Worm (Caenorhabditis elegans) whole organism, L1 larva: ENCODE results near the gene R09A8.1.

Experiments
- C04F5.9 ChIP-seq: sonication (generic microtip); optimal IDR thresholded peaks from 2 replicates; lab custom pipeline; 2016; ENCODE audit warnings: missing genetic modification characterization, missing compliant biosample characterization
- Y116A8C.19 ChIP-seq: sonication (generic microtip); optimal IDR thresholded peaks from 2 replicates; lab custom pipeline; 2016; ENCODE audit warnings: missing compliant biosample characterization, missing genetic modification characterization, borderline replicate concordance
- aha-1 ChIP-seq: fragments of 150-350 bp; optimal IDR thresholded peaks from 2 replicates; lab custom pipeline; 2014; ENCODE audit warnings: missing biosample characterization, missing genetic modification characterization
- ama-1 ChIP-seq: fragments of 150-350 bp; optimal IDR thresholded peaks from 2 replicates; lab custom pipeline; 2014
- blmp-1 ChIP-seq: fragments of 150-350 bp; optimal IDR thresholded peaks from 2 replicates; lab custom pipeline; 2014; ENCODE audit warnings: missing biosample characterization, missing genetic modification characterization
- ceh-63 ChIP-seq: fragments of 200-800 bp; sonication (Bioruptor generic); optimal IDR thresholded peaks from 2 replicates; lab custom pipeline; 2018; ENCODE audit warnings: mild to moderate bottlenecking, missing genetic modification characterization, missing compliant biosample characterization
- ceh-8 ChIP-seq: fragments of 200-800 bp; sonication (Bioruptor generic); optimal IDR thresholded peaks from 2 replicates; lab custom pipeline; 2018; ENCODE audit warnings: mild to moderate bottlenecking, missing genetic modification characterization, moderate library complexity, missing compliant biosample characterization
- ceh-88 ChIP-seq: fragments of 200-800 bp; sonication (Bioruptor generic); IDR thresholded peaks from 2 replicates; pipeline ENCODE4 v1.3.6; 2022; ENCODE audit warnings: missing genetic modification characterization, missing compliant biosample characterization
- ceh-90 ChIP-seq: sonication (generic microtip); optimal IDR thresholded peaks from 2 replicates; lab custom pipeline; 2016; ENCODE audit warnings: missing genetic modification characterization, missing compliant biosample characterization
- efl-1 ChIP-seq, 4 experiments: fragments of 150-350 bp; optimal IDR thresholded peaks in 3 of 4; peaks in 1 of 4; 1 replicate in 1 of 4; 2 replicates in 3 of 4; lab custom pipeline; 2014; ENCODE audit warnings: missing biosample characterization in 2 of 4, missing genetic modification characterization in 2 of 4, missing genetic modification reagents in 2 of 4
- elt-2 ChIP-seq: sonication (generic microtip); optimal IDR thresholded peaks from 2 replicates; lab custom pipeline; 2016; ENCODE audit warnings: missing genetic modification characterization, mild to moderate bottlenecking, inconsistent platforms, missing compliant biosample characterization, missing genetic modification reagents
- elt-3 ChIP-seq, 6 experiments: fragments of 150-350 bp in 1 of 6; sonication (generic microtip); optimal IDR thresholded peaks; 2 replicates each; lab custom pipeline; 2017 to 2018; ENCODE audit warnings: missing biosample characterization in 6 of 6, missing genetic modification characterization in 6 of 6, inconsistent platforms in 1 of 6
- fkh-10 ChIP-seq: sonication (generic microtip); optimal IDR thresholded peaks from 2 replicates; lab custom pipeline; 2017; ENCODE audit warnings: missing biosample characterization, missing genetic modification reagents, missing genetic modification characterization
- fkh-4 ChIP-seq: sonication (generic microtip); optimal IDR thresholded peaks from 2 replicates; lab custom pipeline; 2016; ENCODE audit warnings: missing compliant biosample characterization, missing genetic modification characterization, borderline replicate concordance
- fkh-8 ChIP-seq: sonication (generic microtip); optimal IDR thresholded peaks from 2 replicates; lab custom pipeline; 2016; ENCODE audit warnings: mild to moderate bottlenecking, missing genetic modification characterization, missing compliant biosample characterization
- hlh-17 ChIP-seq: fragments of 200-800 bp; sonication (Bioruptor generic); optimal IDR thresholded peaks from 2 replicates; lab custom pipeline; 2018; ENCODE audit warnings: missing genetic modification characterization, mild to moderate bottlenecking, missing compliant biosample characterization, moderate library complexity, borderline replicate concordance
- hlh-4 ChIP-seq: sonication (generic microtip); optimal IDR thresholded peaks from 2 replicates; lab custom pipeline; 2016; ENCODE audit warnings: mild to moderate bottlenecking, missing genetic modification characterization, missing compliant biosample characterization
- irx-1 ChIP-seq: sonication (generic microtip); optimal IDR thresholded peaks from 2 replicates; lab custom pipeline; 2016; ENCODE audit warnings: missing genetic modification characterization, missing compliant biosample characterization
- jun-1 ChIP-seq: fragments of 150-350 bp; optimal IDR thresholded peaks from 2 replicates; lab custom pipeline; 2014; ENCODE audit warnings: missing biosample characterization, missing genetic modification reagents, missing genetic modification characterization
- lin-13 ChIP-seq: fragments of 150-350 bp; optimal IDR thresholded peaks from 2 replicates; lab custom pipeline; 2014; ENCODE audit warnings: missing biosample characterization, missing genetic modification reagents, missing genetic modification characterization
- lin-14 ChIP-seq: fragments of 200-800 bp; sonication (Bioruptor generic); optimal IDR thresholded peaks from 2 replicates; lab custom pipeline; 2018; ENCODE audit warnings: mild to moderate bottlenecking, missing genetic modification characterization, moderate library complexity, missing compliant biosample characterization
- lin-35 ChIP-seq, 2 experiments: fragments of 150-350 bp; optimal IDR thresholded peaks; 2 replicates each; lab custom pipeline; 2014; ENCODE audit warnings: missing biosample characterization in 2 of 2, missing genetic modification characterization in 2 of 2, missing genetic modification reagents in 2 of 2
- lin-39 ChIP-seq: fragments of 150-350 bp; optimal IDR thresholded peaks from 2 replicates; lab custom pipeline; 2014; ENCODE audit warnings: missing biosample characterization, missing genetic modification reagents, missing genetic modification characterization
- lsy-2 ChIP-seq, 2 experiments: fragments of 150-350 bp; optimal IDR thresholded peaks; 2 replicates each; lab custom pipeline; 2014; ENCODE audit warnings: missing biosample characterization in 2 of 2, missing genetic modification characterization in 2 of 2
- mdl-1 ChIP-seq, 2 experiments: fragments of 150-350 bp; optimal IDR thresholded peaks; 2 replicates each; lab custom pipeline; 2014 to 2017; ENCODE audit warnings: missing biosample characterization in 2 of 2, missing genetic modification characterization in 2 of 2, inconsistent platforms in 1 of 2
- mep-1 ChIP-seq: fragments of 150-350 bp; optimal IDR thresholded peaks from 2 replicates; lab custom pipeline; 2014; ENCODE audit warnings: missing biosample characterization, missing genetic modification characterization
- nhr-11 ChIP-seq: fragments of 150-350 bp; optimal IDR thresholded peaks from 2 replicates; lab custom pipeline; 2014; ENCODE audit warnings: missing biosample characterization, missing genetic modification characterization
- nhr-19 ChIP-seq: fragments of 200-800 bp; sonication (Bioruptor generic); conservative IDR thresholded peaks from 2 replicates; pipeline ENCODE4 v1.3.6; 2022; ENCODE audit warnings: missing genetic modification characterization, missing compliant biosample characterization
- nhr-20 ChIP-seq: sonication (generic microtip); optimal IDR thresholded peaks from 2 replicates; lab custom pipeline; 2016; ENCODE audit warnings: mild to moderate bottlenecking, missing genetic modification characterization, missing compliant biosample characterization
- nhr-71 ChIP-seq: sonication (generic microtip); optimal IDR thresholded peaks from 2 replicates; lab custom pipeline; 2016; ENCODE audit warnings: mild to moderate bottlenecking, missing genetic modification characterization, moderate library complexity, missing compliant biosample characterization
- nhr-85 ChIP-seq: sonication (generic microtip); peaks from one replicate; lab custom pipeline; 2016; ENCODE audit warnings: missing genetic modification characterization, inconsistent platforms, missing compliant biosample characterization
- nhr-90 ChIP-seq: sonication (generic microtip); optimal IDR thresholded peaks from 2 replicates; lab custom pipeline; 2016; ENCODE audit warnings: mild to moderate bottlenecking, missing genetic modification characterization, missing compliant biosample characterization; ENCODE audit not compliant: poor library complexity
- pag-3 ChIP-seq: sonication (generic microtip); optimal IDR thresholded peaks from 2 replicates; lab custom pipeline; 2017; ENCODE audit warnings: missing genetic modification characterization, mild to moderate bottlenecking, missing compliant biosample characterization, antibody characterized with exemption, borderline replicate concordance; ENCODE audit not compliant: insufficient read depth
- rnt-1 ChIP-seq: sonication (generic microtip); optimal IDR thresholded peaks from 2 replicates; lab custom pipeline; 2016; ENCODE audit warnings: mild to moderate bottlenecking, missing genetic modification characterization, moderate library complexity, missing compliant biosample characterization
- skn-1 ChIP-seq: fragments of 150-350 bp; optimal IDR thresholded peaks from 2 replicates; lab custom pipeline; 2014; ENCODE audit warnings: missing biosample characterization, missing genetic modification characterization
- snu-23 ChIP-seq: sonication (generic microtip); optimal IDR thresholded peaks from 2 replicates; lab custom pipeline; 2016; ENCODE audit warnings: missing genetic modification characterization, missing compliant biosample characterization
- sup-37 ChIP-seq: fragments of 200-800 bp; sonication (Bioruptor generic); optimal IDR thresholded peaks from 2 replicates; lab custom pipeline; 2018; ENCODE audit warnings: mild to moderate bottlenecking, missing genetic modification characterization, missing compliant biosample characterization
- tbx-2 ChIP-seq: sonication (generic microtip); optimal IDR thresholded peaks from 2 replicates; lab custom pipeline; 2016; ENCODE audit warnings: missing genetic modification characterization, missing compliant biosample characterization
- unc-30 ChIP-seq: sonication (generic microtip); optimal IDR thresholded peaks from 2 replicates; lab custom pipeline; 2017; ENCODE audit warnings: missing biosample characterization, missing genetic modification characterization
- unc-62 ChIP-seq: fragments of 150-350 bp; optimal IDR thresholded peaks from 2 replicates; lab custom pipeline; 2014; ENCODE audit warnings: missing biosample characterization, missing genetic modification reagents, missing genetic modification characterization
- unc-86 ChIP-seq: sonication (generic microtip); optimal IDR thresholded peaks from 2 replicates; lab custom pipeline; 2016; ENCODE audit warnings: missing genetic modification characterization, missing compliant biosample characterization
- vab-15 ChIP-seq: sonication (generic microtip); optimal IDR thresholded peaks from 2 replicates; lab custom pipeline; 2017; ENCODE audit warnings: missing genotype, mild to moderate bottlenecking, missing genetic modification characterization, missing compliant biosample characterization
- zip-4 ChIP-seq: fragments of 200-800 bp; sonication (Bioruptor generic); optimal IDR thresholded peaks from 2 replicates; lab custom pipeline; 2018; ENCODE audit warnings: mild to moderate bottlenecking, missing genetic modification characterization, moderate library complexity, missing compliant biosample characterization

Gene R09A8.1

DNA sequence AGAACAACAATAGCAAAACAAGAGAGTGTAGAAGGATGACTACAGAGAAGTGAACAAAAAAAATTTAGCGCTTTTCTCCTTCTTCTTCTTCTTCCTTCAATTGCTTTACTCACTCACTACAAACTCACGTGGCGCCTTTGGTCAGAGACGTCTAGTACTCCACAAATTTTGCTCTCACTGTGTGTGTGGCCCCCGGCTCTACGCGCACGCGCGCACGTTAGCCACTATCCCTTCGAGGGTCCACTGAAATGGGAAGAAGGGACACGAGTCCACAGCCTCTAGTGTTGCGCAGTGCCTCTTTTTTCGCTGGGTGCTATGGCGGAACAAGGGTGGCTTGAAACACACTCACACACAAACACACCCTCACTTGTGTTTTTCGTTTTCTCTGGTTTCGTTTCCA, 15.7 kb downstream of the R09A8.1 start (continued):
- TF ChIP-seq hlh-4 (tag; lab: Kevin White, UChicago) (no peak), fkh-8 (no peak)

ce11 chrX:12630005-12630404, 16.5 kb downstream of the R09A8.1 start:
- no peak for TF ChIP-seq lin-13 (GFP tag; lab: Kevin White, UChicago)
- TF ChIP-seq irx-1 (tag; lab: Kevin White, UChicago), result no peak
- TF ChIP-seq ceh-63, result no peak
- TF ChIP-seq vab-15 (tag; lab: Kevin White, UChicago), result no peak
- TF ChIP-seq unc-30, result no peak
- TF ChIP-seq rnt-1, result no peak
- no peak for TF ChIP-seq efl-1 (optimal IDR thresholded peaks at IDR 0.05; lab: Kevin White, UChicago)
- TF ChIP-seq efl-1 (GFP tag; optimal IDR thresholded peaks at IDR 0.05 in 1 of 2; lab: Kevin White, UChicago), result peak in 1 of 2 experiments; percentile 31

ce11 chrX:12630556-12630955, 17.0 kb downstream of the R09A8.1 start:
- TF ChIP-seq elt-2 (peak; percentile 59), lin-35 (GFP tag; optimal IDR thresholded peaks at IDR 0.05; lab: Kevin White, UChicago) (peak in 1 of 2 experiments; percentile 58), fkh-8 (no peak), hlh-4 (tag; lab: Kevin White, UChicago) (no peak), skn-1 (tag; lab: Kevin White, UChicago) (no peak), mep-1 (tag; lab: Kevin White, UChicago) (peak; percentile 9), ama-1 (no peak), nhr-20 (peak; percentile 44), lin-13 (GFP tag; lab: Kevin White, UChicago) (no peak), zip-4 (no peak), ceh-8 (no peak), sup-37 (no peak), jun-1 (peak; percentile 46), lsy-2 (tag; optimal IDR thresholded peaks at IDR 0.05; lab: Kevin White, UChicago) (peak in 1 of 2 experiments; percentile 17), nhr-19 (GFP tag; lab: Robert Waterston, UW) (0 out of 2 replicates have a peak, but pooled peaks have one; percentile 14), ceh-88 (GFP tag; lab: Robert Waterston, UW) (no peak), fkh-10 (GFP tag; lab: Kevin White, UChicago) (no peak), nhr-85 (tag; lab: Kevin White, UChicago) (peak; percentile 57), snu-23 (GFP tag; lab: Kevin White, UChicago) (peak; percentile 33), nhr-71 (peak; percentile 34), unc-86 (tag; lab: Kevin White, UChicago) (no peak), aha-1 (tag; lab: Kevin White, UChicago) (no peak), elt-3 (tag; optimal IDR thresholded peaks at IDR 0.05; lab: Kevin White, UChicago) (peak in 4 of 6 experiments; percentile 51 to 71 (median 58)), efl-1 (optimal IDR thresholded peaks at IDR 0.05; lab: Kevin White, UChicago) (no peak), efl-1 (GFP tag; optimal IDR thresholded peaks at IDR 0.05 in 1 of 2; lab: Kevin White, UChicago) (no peak), pag-3 (tag; lab: Kevin White, UChicago) (no peak), lin-39 (no peak), vab-15 (tag; lab: Kevin White, UChicago) (no peak), rnt-1 (peak; percentile 1), lin-14 (GFP tag; lab: Kevin White, UChicago) (peak; percentile 63), tbx-2 (tag; lab: Kevin White, UChicago) (peak; percentile 30), nhr-11 (no peak), blmp-1 (tag; lab: Kevin White, UChicago) (peak; percentile 86), nhr-90 (tag; lab: Kevin White, UChicago) (no peak), ceh-90 (tag; lab: Kevin White, UChicago) (no peak), hlh-17 (GFP tag; lab: Kevin White, UChicago) (no peak), fkh-4 (tag; lab: Kevin White, UChicago) (no peak), mdl-1 (tag; optimal IDR thresholded peaks at IDR 0.05; lab: Kevin White, UChicago) (peak in 1 of 2 experiments; percentile 67), unc-62 (GFP tag; lab: Kevin White, UChicago) (no peak), C04F5.9 (tag; lab: Kevin White, UChicago) (no peak), Y116A8C.19 (no peak)
- TF ChIP-seq, all 84 proteins: peak for 16
